Fruit fly (Drosophila melanogaster): Measurements from ENCODE around the gene CG2841.

dm6 chrX:2344370-2344769 lies 21.8 kb downstream of the CG2841 start, which contains the start of gene mRpL14:
- TF ChIP-seq CTCF (optimal IDR thresholded peaks at IDR 0.05) (no peak), CG8478 (optimal IDR thresholded peaks at IDR 0.05) (no peak)
